Fruit fly (Drosophila melanogaster) whole organism, embryonic: ENCODE measurements around the gene CG4020.

Source experiments
- Bgb ChIP-seq: fragments of 200-800 bp; sonication (Bioruptor generic); IDR thresholded peaks from 2 replicates; pipeline ENCODE4 v1.3.6; 2022; ENCODE audit warnings: missing biosample characterization, missing genetic modification characterization; ENCODE audit not compliant: partially characterized antibody
- CG10147 ChIP-seq: fragments of 200-800 bp; sonication (Bioruptor generic); optimal IDR thresholded peaks from 2 replicates; lab custom pipeline; 2019; ENCODE audit warnings: missing biosample characterization, mild to moderate bottlenecking, missing genetic modification characterization, moderate library complexity
- CG10431 ChIP-seq: fragments of 200-800 bp; sonication (Bioruptor generic); optimal IDR thresholded peaks from 3 replicates; lab custom pipeline; 2018; ENCODE audit warnings: missing biosample characterization, mild to moderate bottlenecking, missing genetic modification characterization
- CG10462 ChIP-seq: fragments of 200-800 bp; sonication (Bioruptor generic); optimal IDR thresholded peaks from 2 replicates; lab custom pipeline; 2016; ENCODE audit warnings: missing biosample characterization, missing genetic modification characterization
- CG11085 ChIP-seq: fragments of 200-800 bp; sonication (Bioruptor generic); IDR thresholded peaks from 2 replicates; pipeline ENCODE4 v1.3.6; 2022; ENCODE audit warnings: missing biosample characterization, missing genetic modification characterization
- CG11093 ChIP-seq: fragments of 200-800 bp; sonication (Bioruptor generic); IDR thresholded peaks from 3 replicates; pipeline ENCODE4 v1.3.6; 2022; ENCODE audit warnings: missing biosample characterization, missing genetic modification characterization
- CG11398 ChIP-seq: fragments of 200-800 bp; sonication (Bioruptor generic); optimal IDR thresholded peaks from 2 replicates; lab custom pipeline; 2016; ENCODE audit warnings: missing biosample characterization, missing genetic modification characterization
- CG12219 ChIP-seq: fragments of 200-800 bp; sonication (Bioruptor generic); optimal IDR thresholded peaks from 3 replicates; lab custom pipeline; 2018; ENCODE audit warnings: missing biosample characterization, mild to moderate bottlenecking, missing genetic modification characterization
- CG1233 ChIP-seq: fragments of 200-800 bp; sonication (Bioruptor generic); optimal IDR thresholded peaks from 4 replicates; lab custom pipeline; 2018; ENCODE audit warnings: missing biosample characterization, mild to moderate bottlenecking, missing genetic modification characterization
- CG15073 ChIP-seq: fragments of 200-800 bp; sonication (Bioruptor generic); optimal IDR thresholded peaks from 2 replicates; lab custom pipeline; 2016; ENCODE audit warnings: missing biosample characterization, missing genetic modification characterization
- CG17385 ChIP-seq: fragments of 200-800 bp; sonication (Bioruptor generic); optimal IDR thresholded peaks from 3 replicates; lab custom pipeline; 2018; ENCODE audit warnings: missing biosample characterization, mild to moderate bottlenecking, missing genetic modification characterization
- CG18599 ChIP-seq: fragments of 200-800 bp; sonication (Bioruptor generic); optimal IDR thresholded peaks from 3 replicates; lab custom pipeline; 2017; ENCODE audit warnings: missing biosample characterization, missing genetic modification characterization, mild to moderate bottlenecking, moderate library complexity, missing genetic modification reagents
- CG2116 ChIP-seq: fragments of 200-800 bp; sonication (Bioruptor generic); optimal IDR thresholded peaks from 3 replicates; lab custom pipeline; 2018; ENCODE audit warnings: missing biosample characterization, mild to moderate bottlenecking, missing genetic modification characterization
- CG31365 ChIP-seq: fragments of 200-800 bp; sonication (Bioruptor generic); optimal IDR thresholded peaks from 2 replicates; lab custom pipeline; 2018; ENCODE audit warnings: missing biosample characterization, mild to moderate bottlenecking, missing genetic modification characterization
- CG3407 ChIP-seq: fragments of 200-800 bp; sonication (Bioruptor generic); optimal IDR thresholded peaks from 2 replicates; lab custom pipeline; 2018; ENCODE audit warnings: missing biosample characterization, mild to moderate bottlenecking, missing genetic modification characterization
- CG43689 ChIP-seq: fragments of 200-800 bp; sonication (Bioruptor generic); IDR thresholded peaks from 2 replicates; pipeline ENCODE4 v1.3.6; 2022; ENCODE audit warnings: missing biosample characterization, missing genetic modification characterization
- CG4617 ChIP-seq: fragments of 200-800 bp; sonication (Bioruptor generic); optimal IDR thresholded peaks from 3 replicates; lab custom pipeline; 2016; ENCODE audit warnings: missing biosample characterization, missing genetic modification characterization, borderline replicate concordance
- CG5245 ChIP-seq: fragments of 200-800 bp; sonication (Bioruptor generic); optimal IDR thresholded peaks from 3 replicates; lab custom pipeline; 2016; ENCODE audit warnings: missing biosample characterization, missing genetic modification characterization
- CG7372 ChIP-seq: fragments of 200-800 bp; sonication (Bioruptor generic); IDR thresholded peaks from 2 replicates; pipeline ENCODE4 v1.3.6; 2022; ENCODE audit warnings: missing biosample characterization, missing genetic modification characterization
- CG8281 ChIP-seq: fragments of 200-800 bp; sonication (Bioruptor generic); optimal IDR thresholded peaks from 2 replicates; lab custom pipeline; 2018; ENCODE audit warnings: missing biosample characterization, mild to moderate bottlenecking, missing genetic modification characterization, moderate library complexity
- CG8359 ChIP-seq: fragments of 200-800 bp; sonication (Bioruptor generic); optimal IDR thresholded peaks from 2 replicates; lab custom pipeline; 2017; ENCODE audit warnings: missing biosample characterization, mild to moderate bottlenecking, missing genetic modification characterization, borderline replicate concordance
- CG8765 ChIP-seq: fragments of 200-800 bp; sonication (Bioruptor generic); IDR thresholded peaks from 2 replicates; pipeline ENCODE4 v1.3.6; 2022; ENCODE audit warnings: missing biosample characterization, missing genetic modification characterization
- CG8944 ChIP-seq: fragments of 200-800 bp; sonication (Bioruptor generic); optimal IDR thresholded peaks from 3 replicates; lab custom pipeline; 2016; ENCODE audit warnings: missing biosample characterization, missing genetic modification characterization
- Chrac-16 ChIP-seq: fragments of 200-800 bp; sonication (Bioruptor generic); optimal IDR thresholded peaks from 3 replicates; lab custom pipeline; 2016; ENCODE audit warnings: missing biosample characterization, missing genetic modification characterization
- Dp ChIP-seq: fragments of 200-800 bp; sonication (Bioruptor generic); optimal IDR thresholded peaks from 2 replicates; lab custom pipeline; 2018; ENCODE audit warnings: missing biosample characterization, mild to moderate bottlenecking, missing genetic modification characterization, moderate library complexity
- Ets65A ChIP-seq: fragments of 200-800 bp; sonication (Bioruptor generic); peaks from one replicate; lab custom pipeline; 2016; ENCODE audit warnings: missing biosample characterization, missing genetic modification characterization
- Hr78 ChIP-seq, 2 experiments: fragments of 200-800 bp in 1 of 2; fragments of >200 bp in 1 of 2; sonication (Bioruptor generic) in 1 of 2; optimal IDR thresholded peaks; 2 replicates each; lab custom pipeline; 2017 to 2019; ENCODE audit warnings: missing biosample characterization in 2 of 2, missing genetic modification characterization in 2 of 2, mild to moderate bottlenecking in 1 of 2, moderate library complexity in 1 of 2
- MBD-R2 ChIP-seq: fragments of 200-800 bp; sonication (Bioruptor generic); IDR thresholded peaks from 2 replicates; pipeline ENCODE4 v1.3.6; 2022; ENCODE audit warnings: missing biosample characterization, missing genetic modification characterization
- NfI ChIP-seq: fragments of 200-800 bp; sonication (Bioruptor generic); optimal IDR thresholded peaks from 3 replicates; lab custom pipeline; 2018; ENCODE audit warnings: missing biosample characterization, mild to moderate bottlenecking, missing genetic modification characterization, moderate library complexity
- Optix ChIP-seq: fragments of 200-800 bp; sonication (Bioruptor generic); IDR thresholded peaks from 3 replicates; pipeline ENCODE4 v1.3.6; 2022; ENCODE audit warnings: missing biosample characterization, missing genetic modification characterization
- Ravus ChIP-seq: fragments of 200-800 bp; sonication (Bioruptor generic); IDR thresholded peaks from 2 replicates; pipeline ENCODE4 v1.3.6; 2022; ENCODE audit warnings: missing biosample characterization, missing genetic modification characterization
- Scr ChIP-seq: fragments of 200-800 bp; sonication (Bioruptor generic); IDR thresholded peaks from 2 replicates; pipeline ENCODE4 v1.3.6; 2022; ENCODE audit warnings: missing biosample characterization, missing genetic modification characterization; ENCODE audit not compliant: partially characterized antibody
- Sin3A ChIP-seq: fragments of >200 bp; optimal IDR thresholded peaks from 2 replicates; lab custom pipeline; 2018
- Ssrp ChIP-seq: fragments of 200-800 bp; sonication (Bioruptor generic); optimal IDR thresholded peaks from 2 replicates; lab custom pipeline; 2018; ENCODE audit warnings: missing biosample characterization, mild to moderate bottlenecking, missing genetic modification characterization, moderate library complexity
- br ChIP-seq: fragments of >200 bp; optimal IDR thresholded peaks from 2 replicates; lab custom pipeline; 2017
- cg ChIP-seq: fragments of 200-800 bp; sonication (Bioruptor generic); optimal IDR thresholded peaks from 3 replicates; lab custom pipeline; 2019; ENCODE audit warnings: missing biosample characterization, mild to moderate bottlenecking, missing genetic modification characterization, moderate library complexity
- chinmo ChIP-seq: fragments of 200-800 bp; sonication (Bioruptor generic); IDR thresholded peaks from 4 replicates; pipeline ENCODE4 v1.3.6; 2022; ENCODE audit warnings: missing biosample characterization, missing genetic modification characterization; ENCODE audit not compliant: partially characterized antibody
- exex ChIP-seq: fragments of 200-800 bp; sonication (Bioruptor generic); optimal IDR thresholded peaks from 4 replicates; lab custom pipeline; 2018; ENCODE audit warnings: missing biosample characterization, mild to moderate bottlenecking, missing genetic modification characterization, moderate library complexity
- gfzf ChIP-seq: fragments of 200-800 bp; sonication (Bioruptor generic); optimal IDR thresholded peaks from 2 replicates; lab custom pipeline; 2016; ENCODE audit warnings: missing biosample characterization, mild to moderate bottlenecking, missing genetic modification characterization, moderate library complexity
- jumu ChIP-seq: fragments of 200-800 bp; sonication (Bioruptor generic); optimal IDR thresholded peaks from 3 replicates; lab custom pipeline; 2016; ENCODE audit warnings: missing biosample characterization, missing genetic modification characterization
- nom ChIP-seq: fragments of 200-800 bp; sonication (Bioruptor generic); optimal IDR thresholded peaks from 2 replicates; lab custom pipeline; 2017; ENCODE audit warnings: missing biosample characterization, missing genetic modification characterization, mild to moderate bottlenecking, moderate library complexity, missing genetic modification reagents
- p53 ChIP-seq: fragments of 200-800 bp; sonication (Bioruptor generic); optimal IDR thresholded peaks from 2 replicates; lab custom pipeline; 2016; ENCODE audit warnings: missing biosample characterization, missing genetic modification characterization
- pnt ChIP-seq: fragments of 200-800 bp; sonication (Bioruptor generic); optimal IDR thresholded peaks from 3 replicates; lab custom pipeline; 2016; ENCODE audit warnings: missing biosample characterization, missing genetic modification characterization
- pum ChIP-seq: fragments of 200-800 bp; sonication (Bioruptor generic); optimal IDR thresholded peaks from 2 replicates; lab custom pipeline; 2016; ENCODE audit warnings: missing biosample characterization, missing genetic modification characterization
- sd ChIP-seq: fragments of 200-800 bp; sonication (Bioruptor generic); optimal IDR thresholded peaks from 3 replicates; lab custom pipeline; 2018; ENCODE audit warnings: missing biosample characterization, mild to moderate bottlenecking, missing genetic modification characterization, moderate library complexity
- unc-4 ChIP-seq: fragments of 200-800 bp; sonication (Bioruptor generic); IDR thresholded peaks from 2 replicates; pipeline ENCODE4 v1.3.6; 2022; ENCODE audit warnings: missing biosample characterization, missing genetic modification characterization; ENCODE audit not compliant: partially characterized antibody
- wek ChIP-seq: fragments of 200-800 bp; sonication (Bioruptor generic); optimal IDR thresholded peaks from 3 replicates; lab custom pipeline; 2018; ENCODE audit warnings: missing biosample characterization, mild to moderate bottlenecking, missing genetic modification characterization, moderate library complexity

CG4020 gene

DNA sequence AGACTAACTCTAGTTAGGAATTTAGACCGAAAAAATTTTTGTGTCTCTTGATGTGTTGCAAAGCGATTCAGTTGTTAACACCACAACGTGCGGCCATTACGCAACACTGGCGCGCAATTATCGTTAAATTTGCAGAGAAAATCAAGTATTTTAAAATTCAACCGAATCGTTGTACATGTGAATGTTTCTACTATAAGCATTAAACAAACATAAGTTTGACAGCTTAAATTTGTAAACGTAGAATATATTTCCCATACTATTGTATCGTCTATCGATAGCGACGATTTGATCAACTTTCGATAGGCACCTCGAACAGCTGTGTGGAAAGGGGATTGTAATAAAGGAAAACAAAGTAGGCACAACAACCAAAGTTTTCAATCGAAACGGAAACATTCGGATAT, 26.0 kb upstream of the CG4020 start, which contains the start of the genes Usp30 and CG16721 (continued):
- peak; percentile 59 for TF ChIP-seq CG4617 (GFP tag; lab: Kevin White, UChicago)
- no peak for TF ChIP-seq CG8765 (GFP tag; lab: Robert Waterston, UW)
- TF ChIP-seq br (lab: Kevin White, UChicago), result no peak
- 0 out of 4 replicates have a peak, but pooled peaks have one; percentile 31 for TF ChIP-seq chinmo (GFP tag; lab: Robert Waterston, UW)
- no peak for TF ChIP-seq sd (tag; lab: Kevin White, UChicago)
- TF ChIP-seq CG10462 (GFP tag; lab: Kevin White, UChicago), result peak; percentile 0
- peak; percentile 75 for TF ChIP-seq Bgb (GFP tag; lab: Robert Waterston, UW)
- peak; percentile 56 for TF ChIP-seq NfI
- peak; percentile 73 for TF ChIP-seq MBD-R2 (GFP tag; lab: Robert Waterston, UW)
- TF ChIP-seq CG1233 (GFP tag; lab: Kevin White, UChicago), result peak; percentile 32
- TF ChIP-seq CG8281, result no peak
- TF ChIP-seq, all 482 proteins: peak for 203

DNA sequence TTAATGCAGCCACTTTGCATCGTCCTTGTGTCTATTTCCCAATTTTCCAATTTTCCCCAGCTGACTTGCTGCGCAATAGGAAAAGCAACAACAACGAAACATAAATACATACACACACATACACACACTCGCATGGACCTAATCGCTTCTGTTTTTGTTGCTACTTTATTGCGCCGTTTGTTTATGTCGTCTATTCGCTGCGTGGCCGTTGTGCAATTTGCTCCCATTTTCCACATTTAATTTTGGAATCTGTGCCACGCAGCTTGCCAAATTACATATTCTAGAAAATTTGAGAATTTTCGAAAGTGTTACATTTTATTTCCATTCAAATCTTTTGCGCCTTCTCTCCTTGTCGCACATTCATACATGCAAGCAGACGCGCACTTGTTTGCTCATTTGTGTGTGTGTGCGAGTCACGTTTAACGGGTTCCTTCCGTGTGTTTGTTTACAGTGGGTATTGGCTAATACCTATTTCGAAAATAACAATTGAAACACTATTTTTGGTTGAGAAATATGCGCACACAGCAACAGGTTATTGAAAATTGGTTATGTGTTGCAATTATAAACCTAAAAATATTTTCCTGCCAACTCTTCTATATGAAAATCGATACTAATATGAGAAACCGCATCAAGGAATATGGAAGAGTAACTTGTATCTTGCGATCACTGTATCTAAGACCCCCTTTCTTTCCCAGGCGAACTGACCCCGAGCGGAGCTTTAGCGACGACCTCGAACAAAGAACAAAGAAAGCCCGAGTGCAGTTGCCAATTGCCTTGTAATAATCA, 25.2 kb upstream of the CG4020 start:
- TF ChIP-seq CG31365 (no peak), CG8944 (GFP tag; lab: Kevin White, UChicago) (peak; percentile 17), exex (tag; lab: Kevin White, UChicago) (peak; percentile 39), pnt (no peak), CG2116 (no peak), CG7372 (GFP tag; lab: Robert Waterston, UW) (no peak), nom (GFP tag; lab: Kevin White, UChicago) (peak; percentile 68), CG3407 (GFP tag; lab: Kevin White, UChicago) (no peak), CG10147 (GFP tag; lab: Kevin White, UChicago) (peak; percentile 34), cg (GFP tag; lab: Kevin White, UChicago) (peak; percentile 95), CG11085 (GFP tag; lab: Robert Waterston, UW) (no peak), CG8359 (GFP tag; lab: Kevin White, UChicago) (no peak), CG5245 (GFP tag; lab: Kevin White, UChicago) (peak; percentile 11), Ets65A (GFP tag; lab: Kevin White, UChicago) (no peak), jumu (GFP tag; lab: Kevin White, UChicago) (no peak), CG15073 (GFP tag; lab: Kevin White, UChicago) (no peak), CG18599 (GFP tag; lab: Kevin White, UChicago) (peak; percentile 71), Ssrp (tag; lab: Kevin White, UChicago) (no peak), CG11093 (GFP tag; lab: Robert Waterston, UW) (no peak), Dp (GFP tag; lab: Kevin White, UChicago) (no peak), wek (GFP tag; lab: Kevin White, UChicago) (peak; percentile 30), gfzf (no peak), CG17385 (GFP tag; lab: Kevin White, UChicago) (peak; percentile 37), Bgb (GFP tag; lab: Robert Waterston, UW) (no peak), unc-4 (GFP tag; lab: Robert Waterston, UW) (no peak), CG10431 (GFP tag; lab: Kevin White, UChicago) (no peak), CG43689 (GFP tag; lab: Robert Waterston, UW) (no peak), p53 (GFP tag; lab: Kevin White, UChicago) (no peak), Optix (GFP tag; lab: Robert Waterston, UW) (0 out of 3 replicates have a peak, but pooled peaks have one; percentile 43), pum (GFP tag; lab: Kevin White, UChicago) (peak; percentile 19), Scr (GFP tag; lab: Robert Waterston, UW) (no peak), CG12219 (GFP tag; lab: Kevin White, UChicago) (peak; percentile 23), Hr78 (GFP tag; optimal IDR thresholded peaks at IDR 0.05; lab: Kevin White, UChicago) (peak in 1 of 2 experiments; percentile 65), CG11398 (GFP tag; lab: Kevin White, UChicago) (no peak), Ravus (no peak), Sin3A (lab: Kevin White, UChicago) (no peak), Chrac-16 (GFP tag; lab: Kevin White, UChicago) (peak; percentile 45)
